Fruit fly (Drosophila melanogaster): ENCODE results near the gene ringer.
A peak's percentile ranks its signal among the peaks of the same experiment; 100 is the strongest.

The ringer gene

DNA sequence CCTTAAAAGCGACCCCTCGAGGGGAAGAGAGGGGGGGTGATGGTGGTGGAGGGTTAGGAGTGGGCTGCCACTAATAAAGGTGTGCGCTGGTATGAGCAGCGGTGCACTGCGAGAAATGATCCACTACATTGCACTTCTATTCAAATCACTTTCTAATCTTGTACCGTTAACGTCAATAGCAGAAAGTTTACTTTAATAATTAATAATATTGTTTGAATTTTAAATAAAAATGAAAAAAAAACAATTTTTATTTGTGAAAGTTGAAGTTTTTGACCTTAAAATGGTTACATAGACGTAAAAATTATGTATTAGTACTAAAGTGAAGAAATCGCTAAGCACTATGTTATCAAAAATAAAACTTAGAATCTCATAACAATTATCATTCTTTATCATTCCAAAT is 33.6 kb upstream of the ringer start:
- no peak for TF ChIP-seq CG6792 (GFP tag; optimal IDR thresholded peaks at IDR 0.05)
- TF ChIP-seq CG11902 (GFP tag; optimal IDR thresholded peaks at IDR 0.05), result no peak
- TF ChIP-seq eg (GFP tag; IDR thresholded peaks at IDR 0.05), result peak; percentile 23; the same call in 1 of the 3 replicates
- TF ChIP-seq Hr39 (GFP tag; optimal IDR thresholded peaks at IDR 0.05), result no peak
- 0 out of 3 replicates have a peak, but pooled peaks have one; percentile 20 for TF ChIP-seq CG6163 (GFP tag; IDR thresholded peaks at IDR 0.05)
- no peak for TF ChIP-seq CG6808 (GFP tag; optimal IDR thresholded peaks at IDR 0.05)
- TF ChIP-seq CG9139 (GFP tag; optimal IDR thresholded peaks at IDR 0.05), result no peak
- peak; percentile 37 for TF ChIP-seq CG32006 (GFP tag; optimal IDR thresholded peaks at IDR 0.05)
- peak; percentile 7 for TF ChIP-seq CG6276 (GFP tag; optimal IDR thresholded peaks at IDR 0.05)
- peak; percentile 30 for TF ChIP-seq Eip78C (GFP tag)
- TF ChIP-seq CG8119 (GFP tag; IDR thresholded peaks at IDR 0.05), result 0 out of 3 replicates have a peak, but pooled peaks have one; percentile 14
- TF ChIP-seq Eip93F (GFP tag; optimal IDR thresholded peaks at IDR 0.05), result no peak
- no peak for TF ChIP-seq CG7368 (GFP tag; optimal IDR thresholded peaks at IDR 0.05)
- peak; percentile 18 for TF ChIP-seq svp (GFP tag)

DNA sequence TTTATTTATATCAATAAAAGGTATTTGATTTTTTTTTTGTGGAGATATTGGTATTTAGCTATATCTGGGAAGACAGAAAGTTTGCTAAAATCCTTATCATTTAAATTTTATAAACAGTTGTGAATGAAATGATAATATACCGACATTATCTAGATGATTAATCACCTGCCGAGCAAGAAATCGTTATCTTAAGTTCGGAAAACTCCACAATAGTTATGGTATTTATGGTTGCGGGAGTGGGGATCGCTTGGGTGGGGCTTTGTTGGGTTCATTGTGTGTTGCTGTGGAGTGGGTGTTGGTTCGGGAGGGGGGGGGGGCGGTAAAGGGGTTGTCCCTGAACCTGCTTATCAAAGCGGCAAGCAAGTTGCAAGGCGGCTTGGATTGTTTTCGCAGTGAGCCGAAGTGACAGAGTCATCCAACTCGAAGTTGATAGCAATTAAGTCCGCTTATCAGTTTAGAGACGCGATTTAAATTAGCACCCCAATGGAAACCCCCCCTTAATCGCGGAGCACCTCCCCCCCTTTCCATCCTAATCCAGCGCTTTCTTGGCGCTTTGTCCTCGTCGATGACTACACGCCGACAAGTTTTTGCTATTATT is 33.1 kb upstream of the ringer start:
- TF ChIP-seq fkh (GFP tag; optimal IDR thresholded peaks at IDR 0.05) (no peak), Smox (GFP tag; optimal IDR thresholded peaks at IDR 0.05) (no peak), CG8119 (GFP tag; IDR thresholded peaks at IDR 0.05) (no peak), eg (GFP tag; IDR thresholded peaks at IDR 0.05) (no peak), vri (GFP tag; optimal IDR thresholded peaks at IDR 0.05) (no peak), OdsH (GFP tag; optimal IDR thresholded peaks at IDR 0.05) (no peak), topi (GFP tag; optimal IDR thresholded peaks at IDR 0.05) (no peak), CG34406 (GFP tag; optimal IDR thresholded peaks at IDR 0.05) (no peak), CG6792 (GFP tag; optimal IDR thresholded peaks at IDR 0.05) (no peak), Ets96B (tag; optimal IDR thresholded peaks at IDR 0.05) (no peak), ss (GFP tag; optimal IDR thresholded peaks at IDR 0.05) (no peak)

DNA sequence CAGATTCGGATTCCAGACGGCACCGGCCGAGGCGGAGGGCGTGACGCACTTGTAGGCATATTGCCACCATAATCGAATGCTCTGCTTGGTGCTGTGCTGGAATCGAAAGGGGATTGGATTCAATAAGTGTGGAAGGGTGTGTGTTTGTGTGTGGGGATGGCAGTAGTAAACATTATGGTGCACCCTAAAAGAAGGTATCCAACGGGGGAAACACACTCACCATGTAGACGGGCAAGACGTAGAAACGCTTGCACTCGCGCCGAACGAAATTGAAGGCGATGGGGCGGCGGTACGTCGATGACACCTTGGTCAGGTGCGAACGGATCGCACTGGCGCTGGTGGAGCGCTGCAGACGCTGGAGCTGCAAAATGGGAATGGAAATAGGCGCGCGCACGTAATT is 32.0 kb upstream of the ringer start:
- no peak for TF ChIP-seq Eip78C (GFP tag)
- TF ChIP-seq CG1621 (tag; optimal IDR thresholded peaks at IDR 0.05), result no peak
- no peak for TF ChIP-seq ss (GFP tag; optimal IDR thresholded peaks at IDR 0.05)
- TF ChIP-seq CG7368 (GFP tag; optimal IDR thresholded peaks at IDR 0.05), result no peak
- no peak for TF ChIP-seq vri (GFP tag; optimal IDR thresholded peaks at IDR 0.05)
- TF ChIP-seq CG9139 (GFP tag; optimal IDR thresholded peaks at IDR 0.05), result no peak
- no peak for TF ChIP-seq Sox14 (GFP tag; optimal IDR thresholded peaks at IDR 0.05)
- no peak for TF ChIP-seq CG6276 (GFP tag; optimal IDR thresholded peaks at IDR 0.05)
- TF ChIP-seq cyc (GFP tag; optimal IDR thresholded peaks at IDR 0.05), result no peak

- TF ChIP-seq CG6808 (GFP tag; optimal IDR thresholded peaks at IDR 0.05), result no peak
- TF ChIP-seq CG4318 (GFP tag; optimal IDR thresholded peaks at IDR 0.05), result no peak
- no peak for TF ChIP-seq vri (GFP tag; optimal IDR thresholded peaks at IDR 0.05)
- TF ChIP-seq CG32006 (GFP tag; optimal IDR thresholded peaks at IDR 0.05), result no peak
- no peak for TF ChIP-seq Eip75B (GFP tag; optimal IDR thresholded peaks at IDR 0.05)
- TF ChIP-seq svp (GFP tag), result peak; percentile 33
- no peak for TF ChIP-seq Sox14 (GFP tag; optimal IDR thresholded peaks at IDR 0.05)
- no peak for TF ChIP-seq CG3032 (tag; optimal IDR thresholded peaks at IDR 0.05)
- peak; percentile 37 for TF ChIP-seq Eip78C (GFP tag)
- no peak for TF ChIP-seq CG8319 (GFP tag; optimal IDR thresholded peaks at IDR 0.05)
- no peak for TF ChIP-seq fd85E (GFP tag; optimal IDR thresholded peaks at IDR 0.05)
- no peak for TF ChIP-seq fd59A (GFP tag; optimal IDR thresholded peaks at IDR 0.05)
- no peak for TF ChIP-seq dsx (GFP tag; optimal IDR thresholded peaks at IDR 0.05; ENCODE audit: poor library complexity, severe bottlenecking)
- no peak for TF ChIP-seq CG31627 (GFP tag; optimal IDR thresholded peaks at IDR 0.05)
Measured at dm6 chr3L:16390793-16391192, 31.6 kb upstream of the ringer start.

Data from whole organism, prepupa.